Worm (Caenorhabditis elegans) whole organism, late embryonic: ENCODE measurements around the gene fbxb-60.

Experiments
- K09A11.1 ChIP-seq: sonication (generic microtip); optimal IDR thresholded peaks from 2 replicates; lab custom pipeline; 2017; ENCODE audit warnings: antibody characterized with exemption, mild to moderate bottlenecking, missing genetic modification characterization, missing compliant biosample characterization; ENCODE audit not compliant: insufficient read depth
- ceh-19 ChIP-seq: fragments of 200-800 bp; sonication (Bioruptor generic); optimal IDR thresholded peaks from 2 replicates; lab custom pipeline; 2018; ENCODE audit warnings: mild to moderate bottlenecking, missing genetic modification characterization, missing compliant biosample characterization
- elt-4 ChIP-seq: sonication (generic microtip); optimal IDR thresholded peaks from 2 replicates; lab custom pipeline; 2016; ENCODE audit warnings: missing genetic modification characterization, missing compliant biosample characterization
- fkh-10 ChIP-seq: fragments of 150-350 bp; optimal IDR thresholded peaks from 2 replicates; lab custom pipeline; 2014; ENCODE audit warnings: missing biosample characterization, missing genetic modification reagents, missing genetic modification characterization
- rnt-1 ChIP-seq: sonication (generic microtip); optimal IDR thresholded peaks from 2 replicates; lab custom pipeline; 2016; ENCODE audit warnings: missing genetic modification characterization, missing compliant biosample characterization
- syd-9 ChIP-seq: sonication (generic microtip); optimal IDR thresholded peaks from 2 replicates; lab custom pipeline; 2016; ENCODE audit warnings: mild to moderate bottlenecking, missing genetic modification characterization, moderate library complexity, missing compliant biosample characterization
- tbx-2 ChIP-seq: sonication (generic microtip); optimal IDR thresholded peaks from 2 replicates; lab custom pipeline; 2016; ENCODE audit warnings: missing genetic modification characterization, missing compliant biosample characterization
- unc-55 ChIP-seq: sonication (generic microtip); optimal IDR thresholded peaks from 2 replicates; lab custom pipeline; 2017; ENCODE audit warnings: missing biosample characterization, missing genetic modification reagents, missing genetic modification characterization

ce11 chrV:19329263-19329662 is 31.7 kb downstream of the fbxb-60 start, which contains the start of gene fbxb-65:
- TF ChIP-seq tbx-2 (tag; lab: Kevin White, UChicago): no peak
- no peak for TF ChIP-seq syd-9 (tag; lab: Kevin White, UChicago)
- no peak for TF ChIP-seq elt-4 (tag; lab: Kevin White, UChicago)
- TF ChIP-seq rnt-1 (tag; lab: Kevin White, UChicago): no peak
- no peak for TF ChIP-seq K09A11.1 (tag; lab: Kevin White, UChicago)
- TF ChIP-seq unc-55: no peak
- no peak for TF ChIP-seq ceh-19
- TF ChIP-seq fkh-10: no peak
